Fruit fly (Drosophila melanogaster) S2 (cell line): ENCODE measurements around the gene CG13999.

Source experiments
- CG8478 ChIP-seq: fragments of >200 bp; optimal IDR thresholded peaks from 2 replicates; lab custom pipeline; 2018
- CTCF ChIP-seq, 2 experiments: fragments of >200 bp; optimal IDR thresholded peaks; 2 replicates each; lab custom pipeline; 2018

- no peak for TF ChIP-seq CG8478
- TF ChIP-seq CTCF (optimal IDR thresholded peaks at IDR 0.05; lab: Kevin White, UChicago) = no peak
Observed at dm6 chr2L:5977070-5977728, 20.9 kb upstream of the CG13999 start.
